Worm (Caenorhabditis elegans) whole organism, L4 larva: ENCODE data around the gene M04D8.7.

ENCODE experiments used
- F37D6.2 ChIP-seq: sonication (generic microtip); optimal IDR thresholded peaks from 2 replicates; lab custom pipeline; 2016; ENCODE audit warnings: mild to moderate bottlenecking, missing genetic modification characterization, missing compliant biosample characterization
- F44E2.7 ChIP-seq: fragments of 200-800 bp; sonication (Bioruptor generic); IDR thresholded peaks from 2 replicates; pipeline ENCODE4 v2.1.2; 2022; ENCODE audit warnings: missing genetic modification characterization, missing compliant biosample characterization
- Y105C5A.15 ChIP-seq: fragments of 200-800 bp; sonication (Bioruptor generic); IDR thresholded peaks from 2 replicates; pipeline ENCODE4 v1.3.6; 2022; ENCODE audit warnings: missing genetic modification characterization, missing compliant biosample characterization
- Y5F2A.4 ChIP-seq: fragments of 200-800 bp; sonication (Bioruptor generic); optimal IDR thresholded peaks from 2 replicates; lab custom pipeline; 2018; ENCODE audit warnings: mild to moderate bottlenecking, missing genetic modification characterization, missing compliant biosample characterization
- ZK546.5 ChIP-seq, 2 experiments: sonication (generic microtip); optimal IDR thresholded peaks; 2 replicates each; lab custom pipeline; 2017; ENCODE audit warnings: missing biosample characterization in 2 of 2, missing genetic modification characterization in 2 of 2
- ceh-28 ChIP-seq: fragments of 150-350 bp; optimal IDR thresholded peaks from 2 replicates; lab custom pipeline; 2014; ENCODE audit warnings: missing biosample characterization, missing genetic modification reagents, missing genetic modification characterization
- ceh-82 ChIP-seq: sonication (generic microtip); optimal IDR thresholded peaks from 2 replicates; lab custom pipeline; 2017; ENCODE audit warnings: missing biosample characterization, missing genetic modification characterization
- daf-12 ChIP-seq: fragments of 150-350 bp; optimal IDR thresholded peaks from 2 replicates; lab custom pipeline; 2014; ENCODE audit warnings: missing biosample characterization, missing genetic modification reagents, missing genetic modification characterization
- dmd-6 ChIP-seq: fragments of 200-800 bp; sonication (Bioruptor generic); IDR thresholded peaks from 2 replicates; pipeline ENCODE4 v1.3.6; 2022; ENCODE audit warnings: missing genetic modification reagents, missing genetic modification characterization, missing compliant biosample characterization
- dmd-8 ChIP-seq: fragments of 200-800 bp; sonication (Bioruptor generic); IDR thresholded peaks from 2 replicates; pipeline ENCODE4 v1.3.6; 2022; ENCODE audit warnings: missing genetic modification characterization, missing compliant biosample characterization
- duxl-1 ChIP-seq: sonication (generic microtip); optimal IDR thresholded peaks from 2 replicates; lab custom pipeline; 2016; ENCODE audit warnings: mild to moderate bottlenecking, missing genetic modification characterization, moderate library complexity, missing compliant biosample characterization; ENCODE audit not compliant: poor library complexity
- hif-1 ChIP-seq, 2 experiments: sonication (generic microtip); optimal IDR thresholded peaks; 2 replicates each; lab custom pipeline; 2016 to 2017; ENCODE audit warnings: missing compliant biosample characterization in 2 of 2, missing genetic modification characterization in 2 of 2, missing genetic modification reagents in 2 of 2, missing genotype in 2 of 2, mild to moderate bottlenecking in 1 of 2
- hlh-11 ChIP-seq: fragments of 200-800 bp; sonication (Bioruptor generic); optimal IDR thresholded peaks from 2 replicates; lab custom pipeline; 2018; ENCODE audit warnings: mild to moderate bottlenecking, missing genetic modification characterization, missing compliant biosample characterization
- lim-7 ChIP-seq: fragments of 200-800 bp; sonication (Bioruptor generic); IDR thresholded peaks from 2 replicates; pipeline ENCODE4 v1.3.6; 2022; ENCODE audit warnings: missing genetic modification characterization, missing compliant biosample characterization
- lin-1 ChIP-seq: fragments of 200-800 bp; sonication (Bioruptor generic); IDR thresholded peaks from 2 replicates; pipeline ENCODE4 v1.3.6; 2022; ENCODE audit warnings: missing genetic modification reagents, missing genetic modification characterization, missing compliant biosample characterization
- lin-39 ChIP-seq: fragments of 150-350 bp; optimal IDR thresholded peaks from 2 replicates; lab custom pipeline; 2014; ENCODE audit warnings: missing biosample characterization, missing genetic modification reagents, missing genetic modification characterization
- madf-9 ChIP-seq: fragments of 200-800 bp; sonication (Bioruptor generic); conservative IDR thresholded peaks from 2 replicates; pipeline ENCODE4 v1.3.6; 2022; ENCODE audit warnings: missing genetic modification reagents, missing genetic modification characterization, missing compliant biosample characterization
- mes-2 ChIP-seq: sonication (generic microtip); optimal IDR thresholded peaks from 2 replicates; lab custom pipeline; 2016; ENCODE audit warnings: missing genotype, mild to moderate bottlenecking, missing genetic modification characterization, missing compliant biosample characterization; ENCODE audit not compliant: poor library complexity, severe bottlenecking
- nhr-10 ChIP-seq: fragments of 150-350 bp; optimal IDR thresholded peaks from 2 replicates; lab custom pipeline; 2014; ENCODE audit warnings: missing biosample characterization, missing genetic modification characterization
- nhr-11 ChIP-seq: fragments of 150-350 bp; optimal IDR thresholded peaks from 2 replicates; lab custom pipeline; 2014; ENCODE audit warnings: missing biosample characterization, missing genetic modification characterization
- nhr-111 ChIP-seq: fragments of 200-800 bp; sonication (Bioruptor generic); optimal IDR thresholded peaks from 2 replicates; lab custom pipeline; 2018; ENCODE audit warnings: mild to moderate bottlenecking, missing genetic modification characterization, missing compliant biosample characterization
- nhr-28 ChIP-seq: fragments of 150-350 bp; optimal IDR thresholded peaks from 2 replicates; lab custom pipeline; 2014; ENCODE audit warnings: missing biosample characterization, missing genetic modification characterization
- nhr-77 ChIP-seq: fragments of 150-350 bp; optimal IDR thresholded peaks from 2 replicates; lab custom pipeline; 2014; ENCODE audit warnings: missing biosample characterization, missing genetic modification characterization
- pha-4 ChIP-seq, 2 experiments: fragments of 150-350 bp in 1 of 2; fragments of 200-800 bp in 1 of 2; sonication (Bioruptor generic) in 1 of 2; IDR thresholded peaks in 1 of 2; optimal IDR thresholded peaks in 1 of 2; 2 replicates each; pipeline versions ENCODE4 v1.3.6 to Lab custom; 2014 to 2022; ENCODE audit warnings: missing genetic modification characterization in 2 of 2, missing genetic modification reagents in 2 of 2, missing biosample characterization in 1 of 2, missing compliant biosample characterization in 1 of 2
- php-3 ChIP-seq: fragments of 200-800 bp; sonication (Bioruptor generic); IDR thresholded peaks from 2 replicates; pipeline ENCODE4 v1.3.6; 2022; ENCODE audit warnings: missing genetic modification reagents, missing genetic modification characterization, missing compliant biosample characterization
- pqm-1 ChIP-seq: sonication (generic microtip); optimal IDR thresholded peaks from 2 replicates; lab custom pipeline; 2017; ENCODE audit warnings: missing biosample characterization, missing genetic modification characterization
- set-16 ChIP-seq: fragments of 200-800 bp; sonication (Bioruptor generic); IDR thresholded peaks from 2 replicates; pipeline ENCODE4 v1.3.6; 2022; ENCODE audit warnings: missing genetic modification reagents, missing genetic modification characterization, missing compliant biosample characterization
- skn-1 ChIP-seq: fragments of 150-350 bp; optimal IDR thresholded peaks from 2 replicates; lab custom pipeline; 2014; ENCODE audit warnings: missing biosample characterization, missing genetic modification characterization
- tra-1 ChIP-seq: fragments of 200-800 bp; sonication (Bioruptor generic); IDR thresholded peaks from 2 replicates; pipeline ENCODE4 v1.3.6; 2022; ENCODE audit warnings: missing genetic modification reagents, missing genetic modification characterization, missing compliant biosample characterization
- unc-130 ChIP-seq: sonication (generic microtip); optimal IDR thresholded peaks from 2 replicates; lab custom pipeline; 2016; ENCODE audit warnings: missing genetic modification reagents, missing genetic modification characterization, missing compliant biosample characterization
- unc-39 ChIP-seq: sonication (generic microtip); optimal IDR thresholded peaks from 2 replicates; lab custom pipeline; 2017; ENCODE audit warnings: missing biosample characterization, missing genetic modification characterization
- unc-62 ChIP-seq, 3 experiments: fragments of 150-350 bp in 1 of 3; sonication (generic microtip); optimal IDR thresholded peaks in 2 of 3; peaks in 1 of 3; 1 replicate in 1 of 3; 2 replicates in 2 of 3; lab custom pipeline; 2014 to 2017; ENCODE audit warnings: missing biosample characterization in 3 of 3, missing genetic modification characterization in 3 of 3, missing genetic modification reagents in 3 of 3, missing genotype in 1 of 3
- zag-1 ChIP-seq: fragments of 150-350 bp; optimal IDR thresholded peaks from 2 replicates; lab custom pipeline; 2014; ENCODE audit warnings: missing biosample characterization, missing genetic modification characterization
- zfp-2 ChIP-seq: sonication (generic microtip); optimal IDR thresholded peaks from 2 replicates; lab custom pipeline; 2016; ENCODE audit warnings: mild to moderate bottlenecking, missing genetic modification characterization, missing compliant biosample characterization
- zip-11 ChIP-seq: fragments of 200-800 bp; sonication (Bioruptor generic); IDR thresholded peaks from 2 replicates; pipeline ENCODE4 v1.3.6; 2022; ENCODE audit warnings: missing genetic modification characterization, missing compliant biosample characterization

The M04D8.7 gene

ce11 chrIII:10030549-10030948 is 6.7 kb upstream of the M04D8.7 start, which contains the start of gene M04D8.4:
M04D8.4 (minus strand) TSS chrIII:10030649.
- TF ChIP-seq lim-7 (GFP tag; lab: Robert Waterston, UW), result no peak
- no peak for TF ChIP-seq duxl-1 (tag; lab: Kevin White, UChicago)
- no peak for TF ChIP-seq ceh-28
- TF ChIP-seq unc-130, result no peak
- no peak for TF ChIP-seq zip-11
- TF ChIP-seq, all 104 proteins: peak for 0

- TF ChIP-seq skn-1 (tag; lab: Kevin White, UChicago) (no peak), Y105C5A.15 (GFP tag; lab: Robert Waterston, UW) (no peak), pha-4 (GFP tag; IDR thresholded peaks at IDR 0.05; lab: Robert Waterston, UW) (no peak), pha-4 (tag; optimal IDR thresholded peaks at IDR 0.05; lab: Kevin White, UChicago) (no peak), php-3 (GFP tag; lab: Robert Waterston, UW) (no peak), ZK546.5 (tag; optimal IDR thresholded peaks at IDR 0.05; lab: Kevin White, UChicago) (no peak), zag-1 (no peak), lin-1 (no peak), hif-1 (tag; optimal IDR thresholded peaks at IDR 0.05; lab: Kevin White, UChicago) (no peak), nhr-11 (tag; lab: Kevin White, UChicago) (no peak), madf-9 (GFP tag; lab: Robert Waterston, UW) (no peak), daf-12 (tag; lab: Kevin White, UChicago) (no peak), nhr-10 (no peak), ceh-82 (tag; lab: Kevin White, UChicago) (no peak), F37D6.2 (tag; lab: Kevin White, UChicago) (no peak), dmd-8 (no peak), F44E2.7 (GFP tag; lab: Robert Waterston, UW) (no peak)
Measured at ce11 chrIII:10033213-10033612, 4.0 kb upstream of the M04D8.7 start, which contains the start of gene M04D8.5. M04D8.5 (minus strand) TSS chrIII:10033313.

- TF ChIP-seq unc-39 (no peak), lin-39 (tag; lab: Kevin White, UChicago) (no peak), hlh-11 (tag; lab: Kevin White, UChicago) (no peak), unc-62 (GFP tag; optimal IDR thresholded peaks at IDR 0.05 in 1 of 2; lab: Kevin White, UChicago) (peak in 1 of 2 experiments; percentile 7), unc-62 (tag; optimal IDR thresholded peaks at IDR 0.05; lab: Kevin White, UChicago) (no peak), pha-4 (GFP tag; IDR thresholded peaks at IDR 0.05; lab: Robert Waterston, UW) (no peak), pha-4 (tag; optimal IDR thresholded peaks at IDR 0.05; lab: Kevin White, UChicago) (no peak)
Measured at ce11 chrIII:10033881-10034280, 3.4 kb upstream of the M04D8.7 start, which contains the start of gene M04D8.8. M04D8.8 (plus strand) TSS chrIII:10034181.

- TF ChIP-seq nhr-11 (tag; lab: Kevin White, UChicago), result peak; percentile 63
- no peak for TF ChIP-seq mes-2 (tag; lab: Kevin White, UChicago)
Measured at ce11 chrIII:10035783-10036182, 1.5 kb upstream of the M04D8.7 start, which contains the start of gene xbx-3. xbx-3 (plus strand) TSS chrIII:10035945.

- no peak for TF ChIP-seq zfp-2
- no peak for TF ChIP-seq set-16
- TF ChIP-seq hlh-11 (tag; lab: Kevin White, UChicago), result no peak
- TF ChIP-seq nhr-77 (tag; lab: Kevin White, UChicago), result no peak
Measured at ce11 chrIII:10040013-10040412, 2.8 kb downstream of the M04D8.7 start, which contains the start of gene T16G12.7. T16G12.7 (minus strand) TSS chrIII:10040113.

ce11 chrIII:10049682-10050081 is 12.4 kb downstream of the M04D8.7 start, which contains the start of gene T16G12.1:
T16G12.1 (minus strand) TSS chrIII:10049857.
- TF ChIP-seq nhr-28, result peak; percentile 64
- TF ChIP-seq pqm-1, result peak; percentile 68
- TF ChIP-seq hlh-11 (tag; lab: Kevin White, UChicago), result peak; percentile 42
- TF ChIP-seq nhr-111 (GFP tag; lab: Kevin White, UChicago), result no peak
- no peak for TF ChIP-seq Y5F2A.4 (GFP tag; lab: Kevin White, UChicago)
- TF ChIP-seq dmd-6 (GFP tag; lab: Robert Waterston, UW), result peak; percentile 70
- peak; percentile 39; the same call in 1 of the 2 replicates for TF ChIP-seq tra-1 (GFP tag; lab: Robert Waterston, UW)
